Worm (Caenorhabditis elegans): ENCODE measurements around the gene cat-1.

DNA sequence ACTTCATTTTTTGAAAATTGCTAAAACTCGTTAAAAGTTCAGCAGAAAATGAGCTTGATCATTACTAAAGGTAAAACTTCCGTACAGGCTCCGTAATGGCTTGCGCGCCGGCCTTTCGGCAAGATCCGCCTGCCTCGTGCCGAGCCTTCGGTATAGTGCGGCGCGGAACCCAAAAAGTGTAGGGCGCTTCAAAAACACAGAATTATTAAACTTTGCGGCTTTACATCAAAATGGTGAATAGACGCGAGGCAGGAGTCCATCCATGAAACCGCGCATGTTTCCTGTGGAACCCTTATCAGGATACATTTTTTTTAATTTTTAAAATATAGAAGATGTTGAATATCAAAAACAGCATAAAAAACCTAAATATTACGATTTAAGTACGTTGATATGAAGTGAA lies 42.6 kb upstream of the cat-1 start:
- TF ChIP-seq nhr-12 (tag; optimal IDR thresholded peaks at IDR 0.05) (no peak), nhr-237 (tag; optimal IDR thresholded peaks at IDR 0.05) (no peak), jun-1 (tag; optimal IDR thresholded peaks at IDR 0.05) (no peak), nhr-77 (tag; optimal IDR thresholded peaks at IDR 0.05) (no peak), elt-3 (tag; optimal IDR thresholded peaks at IDR 0.05) (no peak), ztf-11 (tag; optimal IDR thresholded peaks at IDR 0.05) (no peak), skn-1 (tag; optimal IDR thresholded peaks at IDR 0.05) (no peak), nfya-1 (tag; optimal IDR thresholded peaks at IDR 0.05; ENCODE audit: insufficient read depth) (no peak), lsy-12 (tag; optimal IDR thresholded peaks at IDR 0.05) (no peak), sea-2 (GFP tag; optimal IDR thresholded peaks at IDR 0.05) (no peak), R02D3.7 (tag; optimal IDR thresholded peaks at IDR 0.05) (no peak)

Data from whole organism, L3 larva.